Fruit fly (Drosophila melanogaster): Measurements from ENCODE around the gene CG14625.

DNA sequence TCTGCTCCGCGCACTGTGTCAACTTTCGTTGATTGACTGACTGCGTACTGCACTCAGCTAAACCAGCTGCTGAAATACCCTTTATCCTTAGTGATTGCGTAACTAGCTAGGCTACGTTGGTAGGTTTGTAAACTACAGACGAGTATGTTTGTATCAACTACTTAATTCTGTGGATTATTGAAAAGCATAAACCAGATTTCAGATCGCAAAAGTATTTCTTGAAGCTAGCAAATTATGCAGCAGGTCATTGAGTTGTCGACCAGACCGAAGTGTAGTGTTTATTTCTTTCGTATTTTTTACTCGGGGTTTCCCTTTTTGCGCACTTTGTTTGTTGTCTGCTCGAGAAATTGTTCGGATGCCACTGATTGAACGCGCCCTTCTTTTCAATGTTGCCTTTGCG is 49.4 kb downstream of the CG14625 start:
- no peak for TF ChIP-seq psq (optimal IDR thresholded peaks at IDR 0.05)
- TF ChIP-seq EcR (GFP tag; optimal IDR thresholded peaks at IDR 0.05) = no peak
- no peak for TF ChIP-seq pan (optimal IDR thresholded peaks at IDR 0.05)
- TF ChIP-seq CG8478 (optimal IDR thresholded peaks at IDR 0.05) = no peak
- TF ChIP-seq Dll (optimal IDR thresholded peaks at IDR 0.05) = no peak
